Fruit fly (Drosophila melanogaster): ENCODE measurements around the gene CG14937.

DNA sequence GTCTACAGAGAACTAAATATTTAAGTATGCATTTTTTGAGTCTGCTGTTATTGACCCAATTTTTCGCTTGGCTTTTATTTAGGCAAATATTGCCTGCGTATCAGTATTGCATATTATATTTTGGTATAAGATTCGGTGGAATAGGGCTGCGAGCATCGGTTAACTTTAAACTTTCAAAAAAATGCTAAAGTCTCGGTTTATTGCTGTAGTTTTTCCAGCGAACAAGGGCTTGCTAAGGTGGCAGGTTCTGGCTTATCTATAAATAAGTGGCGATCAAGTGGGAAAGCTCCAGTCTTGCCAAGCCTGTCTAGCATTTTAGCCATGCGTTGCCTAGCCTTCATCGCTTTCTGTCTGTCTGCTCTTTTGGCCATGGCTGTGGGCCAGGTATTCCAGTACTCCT is 46.5 kb upstream of the CG14937 start, which contains the start of gene CG31704:
- no peak for TF ChIP-seq acj6 (GFP tag; optimal IDR thresholded peaks at IDR 0.05)
- TF ChIP-seq achi (GFP tag; optimal IDR thresholded peaks at IDR 0.05) = no peak
- no peak for TF ChIP-seq esn (GFP tag; optimal IDR thresholded peaks at IDR 0.05)
- no peak for TF ChIP-seq Ets96B (tag; optimal IDR thresholded peaks at IDR 0.05)
- TF ChIP-seq OdsH (GFP tag; optimal IDR thresholded peaks at IDR 0.05) = no peak
- TF ChIP-seq CG34406 (GFP tag; optimal IDR thresholded peaks at IDR 0.05) = no peak
- no peak for TF ChIP-seq CG11902 (GFP tag; optimal IDR thresholded peaks at IDR 0.05)
- TF ChIP-seq CG6163 (GFP tag; IDR thresholded peaks at IDR 0.05) = no peak
- no peak for TF ChIP-seq CG6792 (GFP tag; optimal IDR thresholded peaks at IDR 0.05)
- TF ChIP-seq CG10669 (GFP tag; optimal IDR thresholded peaks at IDR 0.05) = no peak
- TF ChIP-seq cyc (GFP tag; optimal IDR thresholded peaks at IDR 0.05) = no peak
- no peak for TF ChIP-seq fd85E (GFP tag; optimal IDR thresholded peaks at IDR 0.05)
- no peak for TF ChIP-seq spab (GFP tag; optimal IDR thresholded peaks at IDR 0.05)
- TF ChIP-seq CG6808 (GFP tag; optimal IDR thresholded peaks at IDR 0.05) = no peak

Measured in whole organism, prepupa.